Fruit fly (Drosophila melanogaster): ENCODE results near the gene GstT4.

The GstT4 gene

dm6 chrX:13370826-13371703 lies 33.5 kb upstream of the GstT4 start (continued):
- TF ChIP-seq salr (GFP tag; optimal IDR thresholded peaks at IDR 0.05) (no peak), Hr38 (GFP tag; optimal IDR thresholded peaks at IDR 0.05) (no peak), Ets96B (tag; optimal IDR thresholded peaks at IDR 0.05) (no peak), spab (GFP tag; optimal IDR thresholded peaks at IDR 0.05) (no peak), CG11902 (GFP tag; optimal IDR thresholded peaks at IDR 0.05) (no peak), CG11762 (GFP tag; optimal IDR thresholded peaks at IDR 0.05; ENCODE audit: insufficient read depth) (no peak), CG34406 (GFP tag; optimal IDR thresholded peaks at IDR 0.05) (no peak), acj6 (GFP tag; optimal IDR thresholded peaks at IDR 0.05) (no peak), CG15336 (GFP tag; IDR thresholded peaks at IDR 0.05) (no peak), Eip78C (GFP tag) (peak; percentile 53), CG6792 (GFP tag; optimal IDR thresholded peaks at IDR 0.05) (peak; percentile 26), Gug (GFP tag; IDR thresholded peaks at IDR 0.05) (no peak), Blimp-1 (GFP tag; optimal IDR thresholded peaks at IDR 0.05) (no peak), CG6854 (GFP tag; optimal IDR thresholded peaks at IDR 0.05) (no peak), CG9139 (GFP tag; optimal IDR thresholded peaks at IDR 0.05) (no peak), OdsH (GFP tag; optimal IDR thresholded peaks at IDR 0.05) (no peak), dac (GFP tag; optimal IDR thresholded peaks at IDR 0.05) (no peak), Lpt (GFP tag; optimal IDR thresholded peaks at IDR 0.05) (peak; percentile 7), Smox (GFP tag; optimal IDR thresholded peaks at IDR 0.05) (no peak), eg (GFP tag; IDR thresholded peaks at IDR 0.05) (no peak), CG6163 (GFP tag; IDR thresholded peaks at IDR 0.05) (no peak)

- no peak for TF ChIP-seq CG8632 (GFP tag; optimal IDR thresholded peaks at IDR 0.05)
- peak; percentile 19 for TF ChIP-seq Eip78C (GFP tag)
- TF ChIP-seq acj6 (GFP tag; optimal IDR thresholded peaks at IDR 0.05) = no peak
- TF ChIP-seq CG15336 (GFP tag; IDR thresholded peaks at IDR 0.05) = no peak
- TF ChIP-seq CG34406 (GFP tag; optimal IDR thresholded peaks at IDR 0.05) = no peak
- no peak for TF ChIP-seq CG7368 (GFP tag; optimal IDR thresholded peaks at IDR 0.05)
- no peak for TF ChIP-seq Ets96B (tag; optimal IDR thresholded peaks at IDR 0.05)
- no peak for TF ChIP-seq OdsH (GFP tag; optimal IDR thresholded peaks at IDR 0.05)
- TF ChIP-seq CG11902 (GFP tag; optimal IDR thresholded peaks at IDR 0.05) = no peak
- no peak for TF ChIP-seq CG11762 (GFP tag; optimal IDR thresholded peaks at IDR 0.05; ENCODE audit: insufficient read depth)
- TF ChIP-seq CG6808 (GFP tag; optimal IDR thresholded peaks at IDR 0.05) = no peak
- no peak for TF ChIP-seq eg (GFP tag; IDR thresholded peaks at IDR 0.05)
- TF ChIP-seq CG6792 (GFP tag; optimal IDR thresholded peaks at IDR 0.05) = no peak
- no peak for TF ChIP-seq CG16779 (tag; optimal IDR thresholded peaks at IDR 0.05)
- peak; percentile 66 for TF ChIP-seq vri (GFP tag; optimal IDR thresholded peaks at IDR 0.05)
- no peak for TF ChIP-seq fkh (GFP tag; optimal IDR thresholded peaks at IDR 0.05)
- TF ChIP-seq CG11294 (GFP tag; IDR thresholded peaks at IDR 0.05) = no peak
- no peak for TF ChIP-seq lz (GFP tag; optimal IDR thresholded peaks at IDR 0.05)
- TF ChIP-seq CG4318 (GFP tag; optimal IDR thresholded peaks at IDR 0.05) = no peak
- TF ChIP-seq svp (GFP tag) = peak; percentile 45
These were observed 32.9 kb upstream of the GstT4 start for dm6 chrX:13371704-13372049.

dm6 chrX:13372512-13372911 lies 32.0 kb upstream of the GstT4 start:
- TF ChIP-seq ss (GFP tag; optimal IDR thresholded peaks at IDR 0.05) (peak in 1 of 2 experiments; percentile 30), vri (GFP tag; optimal IDR thresholded peaks at IDR 0.05) (peak; percentile 71), Blimp-1 (GFP tag; optimal IDR thresholded peaks at IDR 0.05) (no peak), CG32006 (GFP tag; optimal IDR thresholded peaks at IDR 0.05) (no peak), CG6276 (GFP tag; optimal IDR thresholded peaks at IDR 0.05) (no peak)
